Worm (Caenorhabditis elegans) whole organism, early embryonic: ENCODE data around the gene F59A6.12.

ENCODE experiments used
- F13C5.2 ChIP-seq: sonication (generic microtip); optimal IDR thresholded peaks from 2 replicates; lab custom pipeline; 2017; ENCODE audit warnings: mild to moderate bottlenecking, missing genetic modification characterization, inconsistent platforms, missing compliant biosample characterization
- ama-1 ChIP-seq: fragments of 150-350 bp; optimal IDR thresholded peaks from 2 replicates; lab custom pipeline; 2014
- ceh-13 ChIP-seq: fragments of 200-800 bp; sonication (Bioruptor generic); optimal IDR thresholded peaks from 2 replicates; lab custom pipeline; 2018; ENCODE audit warnings: mild to moderate bottlenecking, missing genetic modification characterization, missing compliant biosample characterization
- ceh-36 ChIP-seq: sonication (generic microtip); optimal IDR thresholded peaks from 2 replicates; lab custom pipeline; 2016; ENCODE audit warnings: missing genetic modification characterization, inconsistent platforms, missing compliant biosample characterization
- ets-7 ChIP-seq: sonication (generic microtip); optimal IDR thresholded peaks from 2 replicates; lab custom pipeline; 2016; ENCODE audit warnings: missing genotype, missing genetic modification characterization, missing compliant biosample characterization
- tbx-11 ChIP-seq: fragments of 200-800 bp; sonication (Bioruptor generic); IDR thresholded peaks from 2 replicates; pipeline ENCODE4 v1.3.6; 2022; ENCODE audit warnings: missing genetic modification characterization, missing compliant biosample characterization
- tbx-37 ChIP-seq: fragments of 200-800 bp; sonication (Bioruptor generic); conservative IDR thresholded peaks from 2 replicates; pipeline ENCODE4 v1.3.6; 2022; ENCODE audit warnings: missing genetic modification reagents, missing genetic modification characterization, missing compliant biosample characterization
- tra-4 ChIP-seq: sonication (generic microtip); optimal IDR thresholded peaks from 2 replicates; lab custom pipeline; 2017; ENCODE audit warnings: missing genetic modification characterization, missing compliant biosample characterization

DNA sequence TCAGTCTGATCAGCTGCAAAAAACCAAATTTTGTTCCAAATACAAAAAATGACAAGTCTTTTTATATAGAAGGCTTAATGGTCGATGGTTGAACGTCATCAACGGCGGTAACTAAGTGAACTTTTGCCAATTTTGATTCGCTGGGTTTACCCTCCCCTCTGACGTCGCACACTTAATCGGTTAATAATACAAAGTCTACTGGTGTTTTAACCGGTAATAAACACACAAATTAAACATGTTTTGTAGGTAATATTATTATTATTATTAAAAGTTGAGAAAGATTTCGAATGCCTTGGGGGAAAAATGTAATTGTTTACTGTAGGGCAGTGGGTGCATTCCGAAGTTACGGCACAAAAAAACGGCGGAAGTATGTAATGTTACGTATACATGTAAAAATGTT is 48.8 kb upstream of the F59A6.12 start, which contains the start of gene pho-12:
- TF ChIP-seq ama-1 (no peak), tra-4 (tag; lab: Kevin White, UChicago) (no peak), ets-7 (tag; lab: Kevin White, UChicago) (no peak), ceh-13 (GFP tag; lab: Kevin White, UChicago) (no peak), tbx-37 (GFP tag; lab: Robert Waterston, UW) (no peak), ceh-36 (no peak), tbx-11 (GFP tag; lab: Robert Waterston, UW) (no peak), F13C5.2 (tag; lab: Kevin White, UChicago) (no peak)
